Fruit fly (Drosophila melanogaster): ENCODE results near the gene MAPk-Ak2.

- TF ChIP-seq insv (optimal IDR thresholded peaks at IDR 0.05): no peak
- TF ChIP-seq psq (optimal IDR thresholded peaks at IDR 0.05): no peak
- TF ChIP-seq Sin3A (optimal IDR thresholded peaks at IDR 0.05): no peak
- no peak for TF ChIP-seq h (optimal IDR thresholded peaks at IDR 0.05)
- TF ChIP-seq Myc (optimal IDR thresholded peaks at IDR 0.05): no peak
- TF ChIP-seq ttk (optimal IDR thresholded peaks at IDR 0.05): no peak
These were observed 48.9 kb upstream of the MAPk-Ak2 start, which contains the start of gene CG44329 for dm6 chrX:5812877-5813276.
